Worm (Caenorhabditis elegans): ENCODE data around the gene W02F12.4.

Gene W02F12.4

ce11 chrV:6706771-6707170, at the start of gene W02F12.4:
Gene W02F12.4 (minus strand): TSS chrV:6706934.
- TF ChIP-seq B0310.2 (tag; optimal IDR thresholded peaks at IDR 0.05) = no peak
- no peak for TF ChIP-seq pes-1 (GFP tag; IDR thresholded peaks at IDR 0.05)
- no peak for TF ChIP-seq hmbx-1 (tag; optimal IDR thresholded peaks at IDR 0.05)
- TF ChIP-seq F13C5.2 (tag; optimal IDR thresholded peaks at IDR 0.05) = no peak

- no peak for TF ChIP-seq pes-1 (GFP tag; IDR thresholded peaks at IDR 0.05)
- TF ChIP-seq scrt-1 (GFP tag; IDR thresholded peaks at IDR 0.05) = no peak
Observed at ce11 chrV:6753257-6753656, 46.5 kb upstream of the W02F12.4 start.

ce11 chrV:6751493-6752100, 44.9 kb upstream of the W02F12.4 start:
- TF ChIP-seq hnd-1 (tag; optimal IDR thresholded peaks at IDR 0.05) (no peak), ama-1 (optimal IDR thresholded peaks at IDR 0.05) (no peak), F13C5.2 (tag; optimal IDR thresholded peaks at IDR 0.05) (no peak), aly-1 (tag; optimal IDR thresholded peaks at IDR 0.05) (no peak), scrt-1 (GFP tag; IDR thresholded peaks at IDR 0.05) (no peak), flt-1 (GFP tag; IDR thresholded peaks at IDR 0.05) (no peak), ceh-13 (GFP tag; optimal IDR thresholded peaks at IDR 0.05) (no peak), ets-7 (tag; optimal IDR thresholded peaks at IDR 0.05) (no peak), sea-1 (GFP tag; conservative IDR thresholded peaks at IDR 0.05) (no peak), pes-1 (GFP tag; IDR thresholded peaks at IDR 0.05) (no peak), tbx-37 (GFP tag; conservative IDR thresholded peaks at IDR 0.05) (no peak), tbx-11 (GFP tag; IDR thresholded peaks at IDR 0.05) (no peak), hmbx-1 (tag; optimal IDR thresholded peaks at IDR 0.05) (no peak), hmg-4 (GFP tag; optimal IDR thresholded peaks at IDR 0.05) (no peak), ceh-36 (tag; optimal IDR thresholded peaks at IDR 0.05) (no peak), B0310.2 (tag; optimal IDR thresholded peaks at IDR 0.05) (no peak), tra-4 (tag; optimal IDR thresholded peaks at IDR 0.05) (no peak)

- TF ChIP-seq hmg-4 (GFP tag; optimal IDR thresholded peaks at IDR 0.05) (no peak), ets-7 (tag; optimal IDR thresholded peaks at IDR 0.05) (no peak), ama-1 (optimal IDR thresholded peaks at IDR 0.05) (no peak), tbx-37 (GFP tag; conservative IDR thresholded peaks at IDR 0.05) (no peak), tbx-11 (GFP tag; IDR thresholded peaks at IDR 0.05) (no peak), hnd-1 (tag; optimal IDR thresholded peaks at IDR 0.05) (no peak)
Observed at ce11 chrV:6744774-6745173, 38.0 kb upstream of the W02F12.4 start, which contains the start of gene T25F10.3. Gene T25F10.3 (plus strand): TSS chrV:6745081.

- TF ChIP-seq F13C5.2 (tag; optimal IDR thresholded peaks at IDR 0.05) (no peak), sea-1 (GFP tag; conservative IDR thresholded peaks at IDR 0.05) (no peak), tbx-37 (GFP tag; conservative IDR thresholded peaks at IDR 0.05) (no peak), ets-7 (tag; optimal IDR thresholded peaks at IDR 0.05) (no peak), ama-1 (optimal IDR thresholded peaks at IDR 0.05) (no peak), tra-4 (tag; optimal IDR thresholded peaks at IDR 0.05) (no peak), ceh-36 (tag; optimal IDR thresholded peaks at IDR 0.05) (no peak), hmg-4 (GFP tag; optimal IDR thresholded peaks at IDR 0.05) (no peak), hnd-1 (tag; optimal IDR thresholded peaks at IDR 0.05) (no peak), tbx-11 (GFP tag; IDR thresholded peaks at IDR 0.05) (no peak), aly-1 (tag; optimal IDR thresholded peaks at IDR 0.05) (no peak), B0310.2 (tag; optimal IDR thresholded peaks at IDR 0.05) (no peak), hmbx-1 (tag; optimal IDR thresholded peaks at IDR 0.05) (no peak), ceh-13 (GFP tag; optimal IDR thresholded peaks at IDR 0.05) (no peak), scrt-1 (GFP tag; IDR thresholded peaks at IDR 0.05) (no peak), pes-1 (GFP tag; IDR thresholded peaks at IDR 0.05) (no peak), flt-1 (GFP tag; IDR thresholded peaks at IDR 0.05) (no peak)
Observed at ce11 chrV:6736877-6737276, 30.1 kb upstream of the W02F12.4 start.

ce11 chrV:6736108-6736507, 29.4 kb upstream of the W02F12.4 start:
- TF ChIP-seq tra-4 (tag; optimal IDR thresholded peaks at IDR 0.05) = no peak
- no peak for TF ChIP-seq ceh-36 (tag; optimal IDR thresholded peaks at IDR 0.05)
- TF ChIP-seq tbx-11 (GFP tag; IDR thresholded peaks at IDR 0.05) = no peak
- no peak for TF ChIP-seq scrt-1 (GFP tag; IDR thresholded peaks at IDR 0.05)
- no peak for TF ChIP-seq aly-1 (tag; optimal IDR thresholded peaks at IDR 0.05)
- TF ChIP-seq ama-1 (optimal IDR thresholded peaks at IDR 0.05) = no peak
- TF ChIP-seq flt-1 (GFP tag; IDR thresholded peaks at IDR 0.05) = no peak

ce11 chrV:6732995-6733394, 26.3 kb upstream of the W02F12.4 start, which contains the start of gene grl-8:
Gene grl-8 (minus strand): TSS chrV:6733095.
- no peak for TF ChIP-seq tra-4 (tag; optimal IDR thresholded peaks at IDR 0.05)
- TF ChIP-seq ets-7 (tag; optimal IDR thresholded peaks at IDR 0.05) = no peak
- TF ChIP-seq tbx-11 (GFP tag; IDR thresholded peaks at IDR 0.05) = no peak
- TF ChIP-seq sea-1 (GFP tag; conservative IDR thresholded peaks at IDR 0.05) = no peak
- TF ChIP-seq tbx-37 (GFP tag; conservative IDR thresholded peaks at IDR 0.05) = no peak
- TF ChIP-seq hmg-4 (GFP tag; optimal IDR thresholded peaks at IDR 0.05) = no peak
- TF ChIP-seq hmbx-1 (tag; optimal IDR thresholded peaks at IDR 0.05) = no peak
- no peak for TF ChIP-seq ama-1 (optimal IDR thresholded peaks at IDR 0.05)
- no peak for TF ChIP-seq ceh-13 (GFP tag; optimal IDR thresholded peaks at IDR 0.05)
- no peak for TF ChIP-seq ceh-36 (tag; optimal IDR thresholded peaks at IDR 0.05)
- TF ChIP-seq B0310.2 (tag; optimal IDR thresholded peaks at IDR 0.05) = no peak
- TF ChIP-seq scrt-1 (GFP tag; IDR thresholded peaks at IDR 0.05) = no peak
- TF ChIP-seq pes-1 (GFP tag; IDR thresholded peaks at IDR 0.05) = no peak
- no peak for TF ChIP-seq F13C5.2 (tag; optimal IDR thresholded peaks at IDR 0.05)
- TF ChIP-seq flt-1 (GFP tag; IDR thresholded peaks at IDR 0.05) = no peak
- TF ChIP-seq hnd-1 (tag; optimal IDR thresholded peaks at IDR 0.05) = no peak
- no peak for TF ChIP-seq aly-1 (tag; optimal IDR thresholded peaks at IDR 0.05)

- TF ChIP-seq pes-1 (GFP tag; IDR thresholded peaks at IDR 0.05) (no peak), ama-1 (optimal IDR thresholded peaks at IDR 0.05) (no peak), flt-1 (GFP tag; IDR thresholded peaks at IDR 0.05) (no peak), scrt-1 (GFP tag; IDR thresholded peaks at IDR 0.05) (no peak), F13C5.2 (tag; optimal IDR thresholded peaks at IDR 0.05) (no peak), tbx-11 (GFP tag; IDR thresholded peaks at IDR 0.05) (no peak), tbx-37 (GFP tag; conservative IDR thresholded peaks at IDR 0.05) (no peak), hnd-1 (tag; optimal IDR thresholded peaks at IDR 0.05) (no peak), hmg-4 (GFP tag; optimal IDR thresholded peaks at IDR 0.05) (no peak), tra-4 (tag; optimal IDR thresholded peaks at IDR 0.05) (no peak)
Observed at ce11 chrV:6731594-6731993, 24.9 kb upstream of the W02F12.4 start, which contains the start of gene grl-9. Gene grl-9 (minus strand): TSS chrV:6731694.
